Worm (Caenorhabditis elegans): Measurements from ENCODE around the gene jip-1.

DNA sequence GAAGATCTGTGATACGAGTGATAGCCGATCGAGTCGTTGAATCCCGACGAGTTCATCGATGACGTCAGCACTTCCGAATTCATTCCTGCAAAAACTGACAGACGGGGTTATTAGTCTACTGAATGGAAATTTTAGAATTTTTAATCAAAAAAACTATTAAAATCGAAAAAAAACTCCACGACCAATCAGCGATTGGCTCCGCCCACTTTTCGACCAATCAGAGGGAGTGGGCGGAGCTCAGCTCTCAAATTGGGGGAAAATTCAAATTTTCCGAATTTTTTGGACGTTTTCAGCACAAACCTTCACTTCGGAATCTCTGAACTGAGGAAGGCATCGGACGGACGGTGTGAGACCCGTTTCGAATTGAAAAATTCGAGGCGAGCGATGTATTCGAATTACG is 46.2 kb downstream of the jip-1 start:
- TF ChIP-seq ama-1 (optimal IDR thresholded peaks at IDR 0.05): no peak
- TF ChIP-seq flt-1 (GFP tag; IDR thresholded peaks at IDR 0.05): no peak
- no peak for TF ChIP-seq tbx-37 (GFP tag; conservative IDR thresholded peaks at IDR 0.05)
- TF ChIP-seq hmg-4 (GFP tag; optimal IDR thresholded peaks at IDR 0.05): no peak
- TF ChIP-seq hmbx-1 (tag; optimal IDR thresholded peaks at IDR 0.05): no peak
- TF ChIP-seq aly-1 (tag; optimal IDR thresholded peaks at IDR 0.05): no peak
- no peak for TF ChIP-seq F13C5.2 (tag; optimal IDR thresholded peaks at IDR 0.05)
- TF ChIP-seq B0310.2 (tag; optimal IDR thresholded peaks at IDR 0.05): no peak
- no peak for TF ChIP-seq sea-1 (GFP tag; conservative IDR thresholded peaks at IDR 0.05)
- no peak for TF ChIP-seq ets-7 (tag; optimal IDR thresholded peaks at IDR 0.05)

Measured in whole organism, early embryonic.